Worm (Caenorhabditis elegans) whole organism, mixed stage, embryonic: Measurements from ENCODE around the gene K05D4.9.

ENCODE experiments used
- ceh-43 ChIP-seq: fragments of 200-800 bp; sonication (Bioruptor generic); optimal IDR thresholded peaks from 2 replicates; lab custom pipeline; 2018; ENCODE audit warnings: mild to moderate bottlenecking, missing genetic modification characterization, moderate library complexity, missing compliant biosample characterization
- ces-1 ChIP-seq: fragments of 150-350 bp; optimal IDR thresholded peaks from 2 replicates; lab custom pipeline; 2014; ENCODE audit warnings: missing biosample characterization, missing genetic modification reagents, missing genetic modification characterization
- drap-1 ChIP-seq: fragments of 200-800 bp; sonication (Bioruptor generic); optimal IDR thresholded peaks from 3 replicates; lab custom pipeline; 2018; ENCODE audit warnings: mild to moderate bottlenecking, missing genetic modification characterization, missing compliant biosample characterization
- elt-1 ChIP-seq: sonication (generic microtip); optimal IDR thresholded peaks from 2 replicates; lab custom pipeline; 2017; ENCODE audit warnings: missing genetic modification characterization, mild to moderate bottlenecking, missing compliant biosample characterization, antibody characterized with exemption, moderate library complexity, borderline replicate concordance; ENCODE audit not compliant: insufficient read depth
- elt-3 ChIP-seq: fragments of 150-350 bp; optimal IDR thresholded peaks from 2 replicates; lab custom pipeline; 2014; ENCODE audit warnings: missing biosample characterization, missing genetic modification characterization
- lsy-2 ChIP-seq: fragments of 150-350 bp; optimal IDR thresholded peaks from 2 replicates; lab custom pipeline; 2014; ENCODE audit warnings: missing biosample characterization, missing genetic modification characterization
- nhr-237 ChIP-seq: fragments of 150-350 bp; optimal IDR thresholded peaks from 2 replicates; lab custom pipeline; 2014; ENCODE audit warnings: missing biosample characterization, missing genetic modification characterization
- pha-4 ChIP-seq: fragments of 150-350 bp; optimal IDR thresholded peaks from 2 replicates; lab custom pipeline; 2018; ENCODE audit warnings: missing biosample characterization, missing genetic modification reagents, missing genetic modification characterization
- snpc-4 ChIP-seq: fragments of 150-350 bp; optimal IDR thresholded peaks from 2 replicates; lab custom pipeline; 2014; ENCODE audit warnings: missing biosample characterization, missing genetic modification characterization
- unc-39 ChIP-seq: fragments of 150-350 bp; optimal IDR thresholded peaks from 2 replicates; lab custom pipeline; 2014; ENCODE audit warnings: missing biosample characterization, missing genetic modification characterization

DNA sequence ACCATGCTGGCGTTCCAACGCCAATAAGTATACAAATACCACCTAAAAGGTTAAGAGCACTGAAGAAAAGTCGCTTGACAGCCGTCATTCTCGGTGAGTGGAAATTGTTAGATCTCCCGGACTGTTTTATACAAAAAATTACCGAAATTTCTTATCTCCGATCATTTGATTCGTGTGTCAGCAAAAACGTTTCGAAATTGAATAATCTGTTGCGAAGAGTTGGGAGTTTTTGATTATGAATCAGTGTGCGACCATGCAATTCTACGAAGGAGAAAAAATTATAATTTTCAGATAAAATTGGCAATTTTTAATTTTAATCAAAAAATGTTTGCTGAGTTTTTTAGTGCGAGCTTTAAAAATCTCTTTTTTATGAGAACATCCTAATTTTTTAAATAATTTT lies 32.1 kb downstream of the K05D4.9 start, which contains the start of gene clc-11:
- TF ChIP-seq pha-4 (no peak), ceh-43 (GFP tag; lab: Kevin White, UChicago) (no peak), drap-1 (GFP tag; lab: Kevin White, UChicago) (no peak), ces-1 (GFP tag; lab: Kevin White, UChicago) (no peak), nhr-237 (tag; lab: Kevin White, UChicago) (no peak), unc-39 (tag; lab: Kevin White, UChicago) (no peak), lsy-2 (tag; lab: Kevin White, UChicago) (no peak), elt-3 (tag; lab: Kevin White, UChicago) (no peak), snpc-4 (tag; lab: Kevin White, UChicago) (no peak), elt-1 (tag; lab: Kevin White, UChicago) (no peak)
